Fruit fly (Drosophila melanogaster) S2 (cell line): ENCODE measurements around the gene Polr2I.

Source experiments
- CG8478 ChIP-seq: fragments of >200 bp; optimal IDR thresholded peaks from 2 replicates; lab custom pipeline; 2018
- CTCF ChIP-seq, 2 experiments: fragments of >200 bp; optimal IDR thresholded peaks; 2 replicates each; lab custom pipeline; 2018

dm6 chr3R:14278523-14279303 lies 30.2 kb upstream of the Polr2I start:
- TF ChIP-seq CG8478 (lab: Kevin White, UChicago) (no peak), CTCF (optimal IDR thresholded peaks at IDR 0.05; lab: Kevin White, UChicago) (no peak)
